Worm (Caenorhabditis elegans) whole organism, L3 larva: ENCODE results near the gene F53B3.6.

Experiments
- R02D3.7 ChIP-seq: fragments of 150-350 bp; optimal IDR thresholded peaks from 2 replicates; lab custom pipeline; 2014; ENCODE audit warnings: missing biosample characterization, missing genetic modification characterization
- ceh-16 ChIP-seq: sonication (generic microtip); optimal IDR thresholded peaks from 2 replicates; lab custom pipeline; 2017; ENCODE audit warnings: missing biosample characterization, missing genetic modification characterization
- elt-3 ChIP-seq, 3 experiments: fragments of 150-350 bp in 1 of 3; sonication (generic microtip) in 2 of 3; optimal IDR thresholded peaks; 2 replicates in 2 of 3; 4 replicates in 1 of 3; lab custom pipeline; 2014 to 2017; ENCODE audit warnings: missing biosample characterization in 3 of 3, missing genetic modification characterization in 3 of 3
- lin-15B ChIP-seq: fragments of 150-350 bp; optimal IDR thresholded peaks from 2 replicates; lab custom pipeline; 2014; ENCODE audit warnings: missing biosample characterization, missing genetic modification characterization
- unc-62 ChIP-seq: fragments of 150-350 bp; sonication (generic microtip); optimal IDR thresholded peaks from 4 replicates; lab custom pipeline; 2014; ENCODE audit warnings: missing biosample characterization, missing genetic modification reagents, missing genetic modification characterization

DNA sequence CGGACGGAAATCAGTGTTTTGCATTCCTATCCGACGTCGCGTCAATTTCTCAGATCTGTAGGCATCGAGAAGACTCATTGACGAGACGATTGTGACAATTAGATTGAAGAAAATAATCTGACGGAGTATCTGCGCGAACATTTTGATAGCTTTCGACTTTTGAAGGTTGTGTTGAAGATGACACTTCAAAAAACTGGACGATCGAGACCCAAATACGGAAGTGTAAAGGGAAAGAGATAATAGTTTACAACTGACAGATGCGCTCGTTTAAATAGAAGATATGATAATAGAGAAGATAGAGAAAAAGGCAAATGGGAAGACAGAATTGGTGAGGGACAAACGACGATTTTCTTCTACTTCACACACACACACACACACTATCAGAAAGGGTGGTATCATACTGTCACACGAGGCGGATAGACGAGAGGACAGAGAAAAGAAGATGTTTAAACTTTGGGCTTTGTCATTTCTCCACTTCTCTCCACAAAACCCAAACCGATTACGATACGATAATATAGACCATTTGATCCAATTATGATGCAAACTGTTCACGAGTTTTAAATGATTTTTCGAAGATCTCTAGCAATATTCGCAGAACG is 27.2 kb downstream of the F53B3.6 start, which contains the start of gene B0410.3:
- TF ChIP-seq R02D3.7 (tag; lab: Kevin White, UChicago) (no peak), unc-62 (GFP tag; lab: Kevin White, UChicago) (peak; percentile 67), elt-3 (tag; optimal IDR thresholded peaks at IDR 0.05; lab: Kevin White, UChicago) (peak; percentile 64 to 84 (median 74)), lin-15B (tag; lab: Kevin White, UChicago) (no peak), ceh-16 (no peak)
